Fruit fly (Drosophila melanogaster): Measurements from ENCODE around the gene wap.

wap gene

dm6 chrX:22432929-22433605 is 22.2 kb downstream of the wap start:
- TF ChIP-seq toe (GFP tag; optimal IDR thresholded peaks at IDR 0.05) (peak; percentile 97), kay (GFP tag; ENCODE audit: borderline replicate concordance) (peak; percentile 98), CG14711 (tag; optimal IDR thresholded peaks at IDR 0.05) (peak; percentile 41), Mnt (GFP tag; optimal IDR thresholded peaks at IDR 0.05) (peak; percentile 50)

Data from whole organism, adult.